Fruit fly (Drosophila melanogaster) whole organism, embryonic: ENCODE data around the gene CG11723.

Experiments
- Aef1 ChIP-seq: fragments of 200-800 bp; sonication (Bioruptor generic); IDR thresholded peaks from 3 replicates; pipeline ENCODE4 v1.3.6; 2022; ENCODE audit warnings: missing biosample characterization, missing genetic modification characterization
- BtbVII ChIP-seq: fragments of 200-800 bp; sonication (Bioruptor generic); optimal IDR thresholded peaks from 3 replicates; lab custom pipeline; 2017; ENCODE audit warnings: missing biosample characterization, mild to moderate bottlenecking, missing genetic modification characterization
- CG10565 ChIP-seq: fragments of 200-800 bp; sonication (Bioruptor generic); optimal IDR thresholded peaks from 3 replicates; lab custom pipeline; 2016; ENCODE audit warnings: missing biosample characterization, mild to moderate bottlenecking, missing genetic modification characterization
- CG11093 ChIP-seq: fragments of 200-800 bp; sonication (Bioruptor generic); IDR thresholded peaks from 3 replicates; pipeline ENCODE4 v1.3.6; 2022; ENCODE audit warnings: missing biosample characterization, missing genetic modification characterization
- CG12155 ChIP-seq: fragments of 200-800 bp; sonication (Bioruptor generic); optimal IDR thresholded peaks from 3 replicates; lab custom pipeline; 2016; ENCODE audit warnings: missing biosample characterization, missing genetic modification characterization
- CG12299 ChIP-seq: fragments of 200-800 bp; sonication (Bioruptor generic); optimal IDR thresholded peaks from 2 replicates; lab custom pipeline; 2018; ENCODE audit warnings: missing biosample characterization, mild to moderate bottlenecking, missing genetic modification characterization
- CG13775 ChIP-seq: fragments of 200-800 bp; sonication (Bioruptor generic); optimal IDR thresholded peaks from 3 replicates; lab custom pipeline; 2017; ENCODE audit warnings: missing biosample characterization, mild to moderate bottlenecking, missing genetic modification characterization
- CG14050 ChIP-seq: fragments of 200-800 bp; sonication (Bioruptor generic); IDR thresholded peaks from 3 replicates; pipeline ENCODE4 v1.3.6; 2022; ENCODE audit warnings: missing biosample characterization, missing genetic modification characterization
- CG17802 ChIP-seq: fragments of 200-800 bp; sonication (Bioruptor generic); optimal IDR thresholded peaks from 2 replicates; lab custom pipeline; 2018; ENCODE audit warnings: missing biosample characterization, mild to moderate bottlenecking, missing genetic modification characterization, moderate library complexity
- CG18599 ChIP-seq: fragments of 200-800 bp; sonication (Bioruptor generic); optimal IDR thresholded peaks from 3 replicates; lab custom pipeline; 2017; ENCODE audit warnings: missing biosample characterization, missing genetic modification characterization, mild to moderate bottlenecking, moderate library complexity, missing genetic modification reagents
- CG31224 ChIP-seq: fragments of 200-800 bp; sonication (Bioruptor generic); IDR thresholded peaks from 2 replicates; pipeline ENCODE4 v1.3.6; 2022; ENCODE audit warnings: missing biosample characterization, missing genetic modification characterization
- CG3281 ChIP-seq: fragments of 200-800 bp; sonication (Bioruptor generic); optimal IDR thresholded peaks from 3 replicates; lab custom pipeline; 2017; ENCODE audit warnings: missing biosample characterization, mild to moderate bottlenecking, missing genetic modification characterization
- CG42726 ChIP-seq: fragments of 200-800 bp; sonication (Bioruptor generic); IDR thresholded peaks from 2 replicates; pipeline ENCODE4 v1.3.6; 2022; ENCODE audit warnings: missing biosample characterization, missing genetic modification characterization; ENCODE audit not compliant: partially characterized antibody
- CG4360 ChIP-seq: fragments of 200-800 bp; sonication (Bioruptor generic); IDR thresholded peaks from 2 replicates; pipeline ENCODE4 v1.3.6; 2022; ENCODE audit warnings: missing biosample characterization, missing genetic modification characterization
- CG5180 ChIP-seq: fragments of 200-800 bp; sonication (Bioruptor generic); optimal IDR thresholded peaks from 3 replicates; lab custom pipeline; 2017; ENCODE audit warnings: missing biosample characterization, missing genetic modification characterization, mild to moderate bottlenecking, moderate library complexity, missing genetic modification reagents
- CG6683 ChIP-seq: fragments of 200-800 bp; sonication (Bioruptor generic); optimal IDR thresholded peaks from 2 replicates; lab custom pipeline; 2017; ENCODE audit warnings: missing biosample characterization, mild to moderate bottlenecking, missing genetic modification characterization, missing genetic modification reagents
- CG8478 ChIP-seq: fragments of >200 bp; optimal IDR thresholded peaks from 2 replicates; lab custom pipeline; 2018
- D ChIP-seq, 2 experiments: fragments of 200-800 bp in 1 of 2; fragments of >200 bp in 1 of 2; sonication (Bioruptor generic) in 1 of 2; optimal IDR thresholded peaks; 2 replicates in 1 of 2; 3 replicates in 1 of 2; lab custom pipeline; 2017; ENCODE audit warnings: mild to moderate bottlenecking in 1 of 2, missing biosample characterization in 1 of 2, missing genetic modification characterization in 1 of 2, missing genetic modification reagents in 1 of 2
- Deaf1 ChIP-seq: fragments of 200-800 bp; optimal IDR thresholded peaks from 3 replicates; lab custom pipeline; 2019; ENCODE audit warnings: missing biosample characterization, mild to moderate bottlenecking, missing genetic modification characterization, moderate library complexity
- Dek ChIP-seq: fragments of 200-800 bp; sonication (Bioruptor generic); optimal IDR thresholded peaks from 3 replicates; lab custom pipeline; 2019; ENCODE audit warnings: missing biosample characterization, mild to moderate bottlenecking, missing genetic modification characterization, moderate library complexity
- Dip3 ChIP-seq: fragments of 200-800 bp; sonication (Bioruptor generic); optimal IDR thresholded peaks from 3 replicates; lab custom pipeline; 2016; ENCODE audit warnings: missing biosample characterization, missing genetic modification characterization
- E2f1 ChIP-seq: fragments of 200-800 bp; sonication (Bioruptor generic); IDR thresholded peaks from 2 replicates; pipeline ENCODE4 v1.3.6; 2022; ENCODE audit warnings: missing biosample characterization, missing genetic modification characterization
- HmgD ChIP-seq: fragments of 200-800 bp; sonication (Bioruptor generic); optimal IDR thresholded peaks from 3 replicates; lab custom pipeline; 2016; ENCODE audit warnings: missing biosample characterization, missing genetic modification characterization
- Hsf ChIP-seq: fragments of 200-800 bp; sonication (Bioruptor generic); optimal IDR thresholded peaks from 3 replicates; lab custom pipeline; 2016; ENCODE audit warnings: missing biosample characterization, missing genetic modification characterization
- Lim3 ChIP-seq: fragments of 200-800 bp; sonication (Bioruptor generic); IDR thresholded peaks from 2 replicates; pipeline ENCODE4 v1.3.6; 2022; ENCODE audit warnings: missing biosample characterization, missing genetic modification characterization
- Myb ChIP-seq: fragments of 200-800 bp; sonication (Bioruptor generic); optimal IDR thresholded peaks from 2 replicates; lab custom pipeline; 2016; ENCODE audit warnings: missing biosample characterization, missing genetic modification characterization
- Nf-YA ChIP-seq: fragments of 200-800 bp; sonication (Bioruptor generic); IDR thresholded peaks from 2 replicates; pipeline ENCODE4 v1.3.6; 2022; ENCODE audit warnings: missing biosample characterization, missing genetic modification characterization
- al ChIP-seq: fragments of 200-800 bp; sonication (Bioruptor generic); IDR thresholded peaks from 2 replicates; pipeline ENCODE4 v1.3.6; 2022; ENCODE audit warnings: missing biosample characterization, missing genetic modification characterization
- ash1 ChIP-seq: fragments of 200-800 bp; sonication (Bioruptor generic); optimal IDR thresholded peaks from 2 replicates; lab custom pipeline; 2018; ENCODE audit warnings: missing biosample characterization, mild to moderate bottlenecking, missing genetic modification characterization
- chinmo ChIP-seq: fragments of 200-800 bp; sonication (Bioruptor generic); IDR thresholded peaks from 4 replicates; pipeline ENCODE4 v1.3.6; 2022; ENCODE audit warnings: missing biosample characterization, missing genetic modification characterization; ENCODE audit not compliant: partially characterized antibody
- crp ChIP-seq, 2 experiments: fragments of 200-800 bp; sonication (Bioruptor generic); optimal IDR thresholded peaks; 2 replicates in 1 of 2; 3 replicates in 1 of 2; lab custom pipeline; 2017; ENCODE audit warnings: missing biosample characterization in 2 of 2, missing genetic modification characterization in 2 of 2, mild to moderate bottlenecking in 1 of 2, moderate library complexity in 1 of 2
- cwo ChIP-seq: fragments of 200-800 bp; sonication (Bioruptor generic); optimal IDR thresholded peaks from 3 replicates; lab custom pipeline; 2017; ENCODE audit warnings: missing biosample characterization, missing genetic modification characterization, mild to moderate bottlenecking, moderate library complexity, missing genetic modification reagents
- dimm ChIP-seq: fragments of 200-800 bp; sonication (Bioruptor generic); IDR thresholded peaks from 2 replicates; pipeline ENCODE4 v1.3.6; 2022; ENCODE audit warnings: missing biosample characterization, missing genetic modification characterization
- ewg ChIP-seq: fragments of 200-800 bp; sonication (Bioruptor generic); optimal IDR thresholded peaks from 3 replicates; lab custom pipeline; 2017; ENCODE audit warnings: mild to moderate bottlenecking, missing biosample characterization, missing genetic modification reagents, missing genetic modification characterization
- exex ChIP-seq: fragments of 200-800 bp; sonication (Bioruptor generic); optimal IDR thresholded peaks from 4 replicates; lab custom pipeline; 2018; ENCODE audit warnings: missing biosample characterization, mild to moderate bottlenecking, missing genetic modification characterization, moderate library complexity
- fd3F ChIP-seq: fragments of 200-800 bp; sonication (Bioruptor generic); optimal IDR thresholded peaks from 2 replicates; lab custom pipeline; 2018; ENCODE audit warnings: missing biosample characterization, mild to moderate bottlenecking, missing genetic modification characterization, moderate library complexity
- grau ChIP-seq: fragments of 200-800 bp; optimal IDR thresholded peaks from 3 replicates; lab custom pipeline; 2019; ENCODE audit warnings: missing biosample characterization, mild to moderate bottlenecking, missing genetic modification characterization, moderate library complexity
- grn ChIP-seq: fragments of 200-800 bp; sonication (Bioruptor generic); optimal IDR thresholded peaks from 3 replicates; lab custom pipeline; 2017; ENCODE audit warnings: missing biosample characterization, missing genetic modification characterization
- h ChIP-seq: fragments of >200 bp; optimal IDR thresholded peaks from 2 replicates; lab custom pipeline; 2017
- hbn ChIP-seq: fragments of 200-800 bp; sonication (Bioruptor generic); IDR thresholded peaks from 2 replicates; pipeline ENCODE4 v1.3.6; 2022; ENCODE audit warnings: missing biosample characterization, missing genetic modification characterization; ENCODE audit not compliant: partially characterized antibody
- jing ChIP-seq: fragments of 200-800 bp; sonication (Bioruptor generic); optimal IDR thresholded peaks from 2 replicates; lab custom pipeline; 2018; ENCODE audit warnings: missing biosample characterization, mild to moderate bottlenecking, missing genetic modification characterization
- lov ChIP-seq, 2 experiments: fragments of 200-800 bp in 1 of 2; fragments of >200 bp in 1 of 2; sonication (Bioruptor generic) in 1 of 2; IDR thresholded peaks in 1 of 2; optimal IDR thresholded peaks in 1 of 2; 2 replicates in 1 of 2; 3 replicates in 1 of 2; pipeline versions ENCODE4 v1.3.6 to Lab custom; 2017 to 2022; ENCODE audit warnings: missing biosample characterization in 1 of 2, missing genetic modification characterization in 1 of 2
- nau ChIP-seq: fragments of 200-800 bp; sonication (Bioruptor generic); optimal IDR thresholded peaks from 3 replicates; lab custom pipeline; 2017; ENCODE audit warnings: missing biosample characterization, mild to moderate bottlenecking, missing genetic modification characterization, missing genetic modification reagents
- onecut ChIP-seq: fragments of 200-800 bp; sonication (Bioruptor generic); IDR thresholded peaks from 2 replicates; pipeline ENCODE4 v1.3.6; 2022; ENCODE audit warnings: missing biosample characterization, missing genetic modification characterization
- p53 ChIP-seq: fragments of 200-800 bp; sonication (Bioruptor generic); optimal IDR thresholded peaks from 2 replicates; lab custom pipeline; 2016; ENCODE audit warnings: missing biosample characterization, missing genetic modification characterization
- run ChIP-seq: fragments of 200-800 bp; sonication (Bioruptor generic); optimal IDR thresholded peaks from 3 replicates; lab custom pipeline; 2018; ENCODE audit warnings: missing biosample characterization, mild to moderate bottlenecking, missing genetic modification characterization
- sr ChIP-seq: fragments of 200-800 bp; sonication (Bioruptor generic); IDR thresholded peaks from 3 replicates; pipeline ENCODE4 v1.3.6; 2022; ENCODE audit warnings: missing biosample characterization, missing genetic modification characterization
- vfl ChIP-seq: fragments of 200-800 bp; sonication (Bioruptor generic); optimal IDR thresholded peaks from 2 replicates; lab custom pipeline; 2016; ENCODE audit warnings: missing biosample characterization, missing genetic modification characterization
- zen2 ChIP-seq: fragments of 200-800 bp; sonication (Bioruptor generic); IDR thresholded peaks from 3 replicates; pipeline ENCODE4 v1.3.6; 2022; ENCODE audit warnings: missing biosample characterization, missing genetic modification characterization; ENCODE audit not compliant: partially characterized antibody

Gene CG11723

dm6 chr2L:2182735-2183340 lies 35.8 kb upstream of the CG11723 start (continued):
- TF ChIP-seq CG31224 (GFP tag; lab: Robert Waterston, UW): no peak
- TF ChIP-seq Nf-YA (GFP tag; lab: Robert Waterston, UW): 0 out of 2 replicates have a peak, but pooled peaks have one; percentile 26
- TF ChIP-seq CG18599 (GFP tag; lab: Kevin White, UChicago): peak; percentile 5
- no peak for TF ChIP-seq dimm (GFP tag; lab: Robert Waterston, UW)
- no peak for TF ChIP-seq BtbVII (GFP tag; lab: Kevin White, UChicago)
- TF ChIP-seq al (GFP tag; lab: Robert Waterston, UW): no peak
- no peak for TF ChIP-seq ewg (GFP tag; lab: Kevin White, UChicago)
- peak; percentile 50; the same call in 2 of the 3 replicates for TF ChIP-seq CG11093 (GFP tag; lab: Robert Waterston, UW)
- TF ChIP-seq CG6683: no peak
- TF ChIP-seq hbn (GFP tag; lab: Robert Waterston, UW): no peak
- TF ChIP-seq sr (GFP tag; lab: Robert Waterston, UW): no peak
- TF ChIP-seq run (tag; lab: Kevin White, UChicago): no peak
- TF ChIP-seq jing (GFP tag; lab: Kevin White, UChicago): peak; percentile 36
- peak; percentile 64 for TF ChIP-seq Hsf (GFP tag; lab: Kevin White, UChicago)
- no peak for TF ChIP-seq ash1
- TF ChIP-seq Deaf1 (tag; lab: Kevin White, UChicago): no peak
- peak; percentile 41 for TF ChIP-seq CG12155 (GFP tag; lab: Kevin White, UChicago)
- TF ChIP-seq CG14050 (GFP tag; lab: Robert Waterston, UW): no peak
- TF ChIP-seq CG10565 (GFP tag; lab: Kevin White, UChicago): peak; percentile 8
- no peak for TF ChIP-seq Aef1 (GFP tag; lab: Robert Waterston, UW)
- peak; percentile 12 for TF ChIP-seq Myb (GFP tag; lab: Kevin White, UChicago)
- peak; percentile 49 for TF ChIP-seq CG4360 (GFP tag; lab: Robert Waterston, UW)
- no peak for TF ChIP-seq fd3F
- TF ChIP-seq vfl (GFP tag; lab: Kevin White, UChicago): no peak
- no peak for TF ChIP-seq h (lab: Kevin White, UChicago)
- no peak for TF ChIP-seq CG3281 (GFP tag; lab: Kevin White, UChicago)
- TF ChIP-seq lov (optimal IDR thresholded peaks at IDR 0.05; lab: Kevin White, UChicago): no peak
- TF ChIP-seq lov (GFP tag; IDR thresholded peaks at IDR 0.05; lab: Robert Waterston, UW): peak; percentile 73; the same call in 1 of the 3 replicates
- TF ChIP-seq onecut (GFP tag; lab: Robert Waterston, UW): peak; percentile 63
- TF ChIP-seq cwo (GFP tag; lab: Kevin White, UChicago): no peak
- no peak for TF ChIP-seq nau (GFP tag; lab: Kevin White, UChicago)
- TF ChIP-seq Dek (tag; lab: Kevin White, UChicago): no peak
- no peak for TF ChIP-seq Dip3
- peak in 1 of 2 experiments; percentile 18 for TF ChIP-seq crp (GFP tag; optimal IDR thresholded peaks at IDR 0.05; lab: Kevin White, UChicago)
- no peak for TF ChIP-seq Lim3 (GFP tag; lab: Robert Waterston, UW)
- TF ChIP-seq CG17802 (tag; lab: Kevin White, UChicago): no peak
- TF ChIP-seq CG13775: peak; percentile 72
- no peak for TF ChIP-seq zen2
- peak; percentile 32 for TF ChIP-seq p53 (GFP tag; lab: Kevin White, UChicago)
- TF ChIP-seq chinmo (GFP tag; lab: Robert Waterston, UW): no peak
- no peak for TF ChIP-seq D (optimal IDR thresholded peaks at IDR 0.05; lab: Kevin White, UChicago)
- TF ChIP-seq D (GFP tag; optimal IDR thresholded peaks at IDR 0.05; lab: Kevin White, UChicago): peak; percentile 67
- TF ChIP-seq HmgD (GFP tag; lab: Kevin White, UChicago): peak; percentile 27
- no peak for TF ChIP-seq CG42726 (GFP tag; lab: Robert Waterston, UW)
- TF ChIP-seq E2f1 (GFP tag; lab: Robert Waterston, UW): peak; percentile 28; the same call in 1 of the 2 replicates
- no peak for TF ChIP-seq grn (GFP tag; lab: Kevin White, UChicago)
- no peak for TF ChIP-seq CG5180 (GFP tag; lab: Kevin White, UChicago)
- TF ChIP-seq grau (tag; lab: Kevin White, UChicago): peak; percentile 62
- no peak for TF ChIP-seq exex (tag; lab: Kevin White, UChicago)
- TF ChIP-seq CG12299 (tag; lab: Kevin White, UChicago): no peak
- no peak for TF ChIP-seq CG8478 (lab: Kevin White, UChicago)
